Worm (Caenorhabditis elegans): ENCODE results near the gene sdz-9.

- TF ChIP-seq dao-5 (tag; optimal IDR thresholded peaks at IDR 0.05) (no peak), him-1 (tag; optimal IDR thresholded peaks at IDR 0.05) (no peak), W03F9.2 (tag; optimal IDR thresholded peaks at IDR 0.05) (no peak)
Observed at ce11 chrII:2802804-2803586, 29.6 kb upstream of the sdz-9 start.

Measured in whole organism, L4/young adult.